Fruit fly (Drosophila melanogaster) whole organism, embryonic: ENCODE measurements around the gene Nnp-1.

ENCODE experiments used
- Asciz ChIP-seq: fragments of 200-800 bp; sonication (Bioruptor generic); optimal IDR thresholded peaks from 2 replicates; lab custom pipeline; 2017; ENCODE audit warnings: missing biosample characterization, mild to moderate bottlenecking, missing genetic modification characterization, missing genetic modification reagents
- CG11093 ChIP-seq: fragments of 200-800 bp; sonication (Bioruptor generic); IDR thresholded peaks from 3 replicates; pipeline ENCODE4 v1.3.6; 2022; ENCODE audit warnings: missing biosample characterization, missing genetic modification characterization
- CG12104 ChIP-seq: fragments of 200-800 bp; sonication (Bioruptor generic); optimal IDR thresholded peaks from 3 replicates; lab custom pipeline; 2016; ENCODE audit warnings: missing biosample characterization, missing genetic modification characterization
- CG12299 ChIP-seq: fragments of 200-800 bp; sonication (Bioruptor generic); optimal IDR thresholded peaks from 2 replicates; lab custom pipeline; 2018; ENCODE audit warnings: missing biosample characterization, mild to moderate bottlenecking, missing genetic modification characterization
- CG14014 ChIP-seq: fragments of 200-800 bp; sonication (Bioruptor generic); IDR thresholded peaks from 2 replicates; pipeline ENCODE4 v1.3.6; 2022; ENCODE audit warnings: missing biosample characterization, missing genetic modification characterization
- CG15269 ChIP-seq: fragments of 200-800 bp; sonication (Bioruptor generic); optimal IDR thresholded peaks from 2 replicates; lab custom pipeline; 2018; ENCODE audit warnings: missing biosample characterization, mild to moderate bottlenecking, missing genetic modification characterization, moderate library complexity
- CG17359 ChIP-seq: fragments of 200-800 bp; sonication (Bioruptor generic); optimal IDR thresholded peaks from 3 replicates; lab custom pipeline; 2018; ENCODE audit warnings: missing biosample characterization, mild to moderate bottlenecking, missing genetic modification characterization, moderate library complexity
- CG18476 ChIP-seq: fragments of 200-800 bp; sonication (Bioruptor generic); optimal IDR thresholded peaks from 2 replicates; lab custom pipeline; 2016; ENCODE audit warnings: missing biosample characterization, mild to moderate bottlenecking, missing genetic modification characterization
- CG2116 ChIP-seq: fragments of 200-800 bp; sonication (Bioruptor generic); optimal IDR thresholded peaks from 3 replicates; lab custom pipeline; 2018; ENCODE audit warnings: missing biosample characterization, mild to moderate bottlenecking, missing genetic modification characterization
- CG30020 ChIP-seq: fragments of 200-800 bp; optimal IDR thresholded peaks from 2 replicates; lab custom pipeline; 2019; ENCODE audit warnings: missing biosample characterization, mild to moderate bottlenecking, missing genetic modification characterization, moderate library complexity
- CG31224 ChIP-seq: fragments of 200-800 bp; sonication (Bioruptor generic); IDR thresholded peaks from 2 replicates; pipeline ENCODE4 v1.3.6; 2022; ENCODE audit warnings: missing biosample characterization, missing genetic modification characterization
- CG32532 ChIP-seq: fragments of 200-800 bp; sonication (Bioruptor generic); IDR thresholded peaks from 2 replicates; pipeline ENCODE4 v1.3.6; 2022; ENCODE audit warnings: missing biosample characterization, missing genetic modification characterization
- CG33557 ChIP-seq: fragments of 200-800 bp; sonication (Bioruptor generic); optimal IDR thresholded peaks from 2 replicates; lab custom pipeline; 2019; ENCODE audit warnings: missing biosample characterization, mild to moderate bottlenecking, missing genetic modification characterization, moderate library complexity
- CG43689 ChIP-seq: fragments of 200-800 bp; sonication (Bioruptor generic); IDR thresholded peaks from 2 replicates; pipeline ENCODE4 v1.3.6; 2022; ENCODE audit warnings: missing biosample characterization, missing genetic modification characterization
- CG6254 ChIP-seq: fragments of 200-800 bp; sonication (Bioruptor generic); optimal IDR thresholded peaks from 3 replicates; lab custom pipeline; 2017; ENCODE audit warnings: mild to moderate bottlenecking, missing biosample characterization, missing genetic modification reagents, missing genetic modification characterization
- CG6765 ChIP-seq: fragments of 200-800 bp; sonication (Bioruptor generic); optimal IDR thresholded peaks from 3 replicates; lab custom pipeline; 2017; ENCODE audit warnings: missing biosample characterization, mild to moderate bottlenecking, missing genetic modification characterization
- CG7987 ChIP-seq: fragments of 200-800 bp; sonication (Bioruptor generic); optimal IDR thresholded peaks from 2 replicates; lab custom pipeline; 2018; ENCODE audit warnings: missing biosample characterization, mild to moderate bottlenecking, missing genetic modification characterization, moderate library complexity
- CG8359 ChIP-seq: fragments of 200-800 bp; sonication (Bioruptor generic); optimal IDR thresholded peaks from 2 replicates; lab custom pipeline; 2017; ENCODE audit warnings: missing biosample characterization, mild to moderate bottlenecking, missing genetic modification characterization, borderline replicate concordance
- CG8765 ChIP-seq: fragments of 200-800 bp; sonication (Bioruptor generic); IDR thresholded peaks from 2 replicates; pipeline ENCODE4 v1.3.6; 2022; ENCODE audit warnings: missing biosample characterization, missing genetic modification characterization
- D ChIP-seq, 2 experiments: fragments of 200-800 bp in 1 of 2; fragments of >200 bp in 1 of 2; sonication (Bioruptor generic) in 1 of 2; optimal IDR thresholded peaks; 2 replicates in 1 of 2; 3 replicates in 1 of 2; lab custom pipeline; 2017; ENCODE audit warnings: mild to moderate bottlenecking in 1 of 2, missing biosample characterization in 1 of 2, missing genetic modification characterization in 1 of 2, missing genetic modification reagents in 1 of 2
- D19A ChIP-seq: fragments of 200-800 bp; optimal IDR thresholded peaks from 3 replicates; lab custom pipeline; 2019; ENCODE audit warnings: missing biosample characterization, mild to moderate bottlenecking, missing genetic modification characterization, moderate library complexity
- D19B ChIP-seq: fragments of 200-800 bp; sonication (Bioruptor generic); optimal IDR thresholded peaks from 2 replicates; lab custom pipeline; 2017; ENCODE audit warnings: missing biosample characterization, mild to moderate bottlenecking, missing genetic modification characterization
- Gug ChIP-seq: fragments of 200-800 bp; sonication (Bioruptor generic); IDR thresholded peaks from 4 replicates; pipeline ENCODE4 v1.3.6; 2022; ENCODE audit warnings: missing biosample characterization, missing genetic modification characterization
- Hsf ChIP-seq: fragments of 200-800 bp; sonication (Bioruptor generic); optimal IDR thresholded peaks from 3 replicates; lab custom pipeline; 2016; ENCODE audit warnings: missing biosample characterization, missing genetic modification characterization
- MBD-R2 ChIP-seq: fragments of 200-800 bp; sonication (Bioruptor generic); IDR thresholded peaks from 2 replicates; pipeline ENCODE4 v1.3.6; 2022; ENCODE audit warnings: missing biosample characterization, missing genetic modification characterization
- Ptx1 ChIP-seq: fragments of 200-800 bp; sonication (Bioruptor generic); IDR thresholded peaks from 2 replicates; pipeline ENCODE4 v1.3.6; 2022; ENCODE audit warnings: missing biosample characterization, missing genetic modification characterization
- Spps ChIP-seq: fragments of 200-800 bp; sonication (Bioruptor generic); optimal IDR thresholded peaks from 2 replicates; lab custom pipeline; 2018; ENCODE audit warnings: missing biosample characterization, mild to moderate bottlenecking, missing genetic modification characterization
- ac ChIP-seq: fragments of 200-800 bp; sonication (Bioruptor generic); optimal IDR thresholded peaks from 3 replicates; lab custom pipeline; 2017; ENCODE audit warnings: missing biosample characterization, mild to moderate bottlenecking, missing genetic modification characterization
- cad ChIP-seq: fragments of >200 bp; optimal IDR thresholded peaks from 2 replicates; lab custom pipeline; 2017; ENCODE audit warnings: missing biosample characterization, missing genetic modification characterization
- crp ChIP-seq, 2 experiments: fragments of 200-800 bp; sonication (Bioruptor generic); optimal IDR thresholded peaks; 2 replicates in 1 of 2; 3 replicates in 1 of 2; lab custom pipeline; 2017; ENCODE audit warnings: missing biosample characterization in 2 of 2, missing genetic modification characterization in 2 of 2, mild to moderate bottlenecking in 1 of 2, moderate library complexity in 1 of 2
- dpn ChIP-seq, 2 experiments: fragments of 200-800 bp; sonication (Bioruptor generic); optimal IDR thresholded peaks; 3 replicates each; lab custom pipeline; 2016; ENCODE audit warnings: missing biosample characterization in 2 of 2, missing genetic modification characterization in 2 of 2
- esg ChIP-seq: fragments of 200-800 bp; sonication (Bioruptor generic); conservative IDR thresholded peaks from 2 replicates; pipeline ENCODE4 v1.3.6; 2022; ENCODE audit warnings: missing biosample characterization, missing genetic modification characterization
- eyg ChIP-seq: fragments of 200-800 bp; sonication (Bioruptor generic); optimal IDR thresholded peaks from 3 replicates; lab custom pipeline; 2016; ENCODE audit warnings: missing biosample characterization, missing genetic modification characterization
- fd102C ChIP-seq: fragments of 200-800 bp; sonication (Bioruptor generic); optimal IDR thresholded peaks from 2 replicates; lab custom pipeline; 2018; ENCODE audit warnings: missing biosample characterization, mild to moderate bottlenecking, missing genetic modification characterization, moderate library complexity
- fd3F ChIP-seq: fragments of 200-800 bp; sonication (Bioruptor generic); optimal IDR thresholded peaks from 2 replicates; lab custom pipeline; 2018; ENCODE audit warnings: missing biosample characterization, mild to moderate bottlenecking, missing genetic modification characterization, moderate library complexity
- fd64A ChIP-seq: fragments of 200-800 bp; sonication (Bioruptor generic); optimal IDR thresholded peaks from 3 replicates; lab custom pipeline; 2018; ENCODE audit warnings: missing biosample characterization, mild to moderate bottlenecking, missing genetic modification characterization
- gem ChIP-seq: fragments of 200-800 bp; sonication (Bioruptor generic); optimal IDR thresholded peaks from 2 replicates; lab custom pipeline; 2019; ENCODE audit warnings: missing biosample characterization, mild to moderate bottlenecking, missing genetic modification characterization, moderate library complexity
- grau ChIP-seq: fragments of 200-800 bp; optimal IDR thresholded peaks from 3 replicates; lab custom pipeline; 2019; ENCODE audit warnings: missing biosample characterization, mild to moderate bottlenecking, missing genetic modification characterization, moderate library complexity
- odd ChIP-seq: fragments of 200-800 bp; sonication (Bioruptor generic); optimal IDR thresholded peaks from 2 replicates; lab custom pipeline; 2017; ENCODE audit warnings: missing biosample characterization, mild to moderate bottlenecking, missing genetic modification characterization
- pfk ChIP-seq: fragments of 200-800 bp; sonication (Bioruptor generic); optimal IDR thresholded peaks from 2 replicates; lab custom pipeline; 2018; ENCODE audit warnings: missing biosample characterization, mild to moderate bottlenecking, missing genetic modification characterization, moderate library complexity
- pho ChIP-seq: fragments of 200-800 bp; sonication (Bioruptor generic); optimal IDR thresholded peaks from 2 replicates; lab custom pipeline; 2016; ENCODE audit warnings: missing biosample characterization, missing genetic modification characterization
- pnt ChIP-seq: fragments of 200-800 bp; sonication (Bioruptor generic); optimal IDR thresholded peaks from 3 replicates; lab custom pipeline; 2016; ENCODE audit warnings: missing biosample characterization, missing genetic modification characterization
- pum ChIP-seq: fragments of 200-800 bp; sonication (Bioruptor generic); optimal IDR thresholded peaks from 2 replicates; lab custom pipeline; 2016; ENCODE audit warnings: missing biosample characterization, missing genetic modification characterization
- row ChIP-seq: fragments of 200-800 bp; sonication (Bioruptor generic); IDR thresholded peaks from 3 replicates; pipeline ENCODE4 v1.3.6; 2022; ENCODE audit warnings: missing biosample characterization, missing genetic modification characterization
- sob ChIP-seq: fragments of 200-800 bp; sonication (Bioruptor generic); IDR thresholded peaks from 2 replicates; pipeline ENCODE4 v1.3.6; 2022; ENCODE audit warnings: missing biosample characterization, missing genetic modification characterization
- tin ChIP-seq: fragments of 200-800 bp; sonication (Bioruptor generic); optimal IDR thresholded peaks from 3 replicates; lab custom pipeline; 2016; ENCODE audit warnings: missing biosample characterization, missing genetic modification characterization
- unc-4 ChIP-seq: fragments of 200-800 bp; sonication (Bioruptor generic); IDR thresholded peaks from 2 replicates; pipeline ENCODE4 v1.3.6; 2022; ENCODE audit warnings: missing biosample characterization, missing genetic modification characterization; ENCODE audit not compliant: partially characterized antibody
- wor ChIP-seq: fragments of 200-800 bp; sonication (Bioruptor generic); IDR thresholded peaks from 2 replicates; pipeline ENCODE4 v1.3.6; 2022; ENCODE audit warnings: missing biosample characterization, missing genetic modification characterization
- zf30C ChIP-seq: fragments of 200-800 bp; sonication (Bioruptor generic); optimal IDR thresholded peaks from 3 replicates; lab custom pipeline; 2018; ENCODE audit warnings: missing biosample characterization, mild to moderate bottlenecking, missing genetic modification characterization

The Nnp-1 gene

DNA sequence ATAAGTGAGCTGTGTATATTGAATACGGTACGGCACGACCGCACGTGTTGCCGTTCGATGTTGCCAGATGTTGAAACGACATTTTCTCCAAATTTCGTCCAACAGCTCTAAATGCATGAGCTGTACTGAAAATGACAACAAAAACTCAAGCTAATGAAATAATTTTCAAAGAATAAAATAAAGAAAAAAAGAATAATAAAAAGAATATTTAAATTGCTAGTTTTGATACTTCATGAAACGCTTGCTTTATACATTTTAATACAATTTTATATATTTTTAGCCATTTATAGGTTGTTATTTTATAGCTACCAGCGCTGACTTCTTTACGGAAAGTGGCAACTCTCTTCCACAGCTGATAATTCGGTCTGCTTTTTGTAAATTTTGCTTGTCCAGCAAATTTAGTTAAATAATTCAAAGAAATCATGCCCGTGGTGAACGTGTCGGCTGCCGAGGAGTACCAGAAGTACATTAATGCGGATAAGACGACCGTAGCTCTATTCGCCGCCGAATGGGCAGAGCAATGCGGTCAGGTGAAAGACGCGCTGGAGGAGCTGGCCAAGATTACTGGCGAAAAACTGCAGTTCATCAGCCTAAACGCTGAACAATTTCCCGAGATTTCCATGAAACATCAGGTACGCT lies at the start of gene Nnp-1, which contains the start of gene Grx3:
TSS of gene Nnp-1 (minus strand) at position 81 of the 639 bp plus-strand sequence.
TSS of gene Grx3 (plus strand) at position 339 of the 639 bp plus-strand sequence.
- TF ChIP-seq CG2116 (peak; percentile 54), D19A (tag; lab: Kevin White, UChicago) (no peak), esg (0 out of 2 replicates have a peak, but pooled peaks have one; percentile 29), dpn (GFP tag; optimal IDR thresholded peaks at IDR 0.05; lab: Kevin White, UChicago) (peak in 1 of 2 experiments; percentile 60), CG17359 (no peak), pfk (GFP tag; lab: Kevin White, UChicago) (no peak), Hsf (GFP tag; lab: Kevin White, UChicago) (peak; percentile 7), CG8359 (no peak), cad (GFP tag; lab: Kevin White, UChicago) (no peak), unc-4 (no peak), fd102C (no peak), CG11093 (GFP tag; lab: Robert Waterston, UW) (no peak), Ptx1 (peak; percentile 59), odd (no peak), MBD-R2 (GFP tag; lab: Robert Waterston, UW) (peak; percentile 57), gem (no peak), D19B (GFP tag; lab: Kevin White, UChicago) (no peak), CG32532 (peak; percentile 56; the same call in 1 of the 2 replicates), CG7987 (GFP tag; lab: Kevin White, UChicago) (no peak), ac (GFP tag; lab: Kevin White, UChicago) (no peak), fd3F (peak; percentile 51), CG30020 (tag; lab: Kevin White, UChicago) (peak; percentile 65), CG43689 (no peak), pum (GFP tag; lab: Kevin White, UChicago) (no peak), CG6254 (GFP tag; lab: Kevin White, UChicago) (peak; percentile 5), row (GFP tag; lab: Robert Waterston, UW) (peak; percentile 92), CG12299 (tag; lab: Kevin White, UChicago) (peak; percentile 46), grau (tag; lab: Kevin White, UChicago) (peak; percentile 75), Gug (GFP tag; lab: Robert Waterston, UW) (peak; percentile 36; the same call in 1 of the 4 replicates), pho (GFP tag; lab: Kevin White, UChicago) (peak; percentile 7), zf30C (no peak), CG12104 (GFP tag; lab: Kevin White, UChicago) (peak; percentile 60), fd64A (GFP tag; lab: Kevin White, UChicago) (no peak), Spps (tag; lab: Kevin White, UChicago) (no peak), wor (GFP tag; lab: Robert Waterston, UW) (no peak), Asciz (GFP tag; lab: Kevin White, UChicago) (no peak), CG14014 (GFP tag; lab: Robert Waterston, UW) (no peak), CG8765 (GFP tag; lab: Robert Waterston, UW) (no peak), CG31224 (GFP tag; lab: Robert Waterston, UW) (no peak), CG18476 (GFP tag; lab: Kevin White, UChicago) (no peak), CG33557 (no peak), CG6765 (GFP tag; lab: Kevin White, UChicago) (no peak), D (optimal IDR thresholded peaks at IDR 0.05; lab: Kevin White, UChicago) (no peak), D (GFP tag; optimal IDR thresholded peaks at IDR 0.05; lab: Kevin White, UChicago) (peak; percentile 6), pnt (GFP tag; lab: Kevin White, UChicago) (no peak), sob (GFP tag; lab: Robert Waterston, UW) (peak; percentile 44; the same call in 1 of the 2 replicates), CG15269 (tag; lab: Kevin White, UChicago) (no peak), tin (peak; percentile 54), eyg (GFP tag; lab: Kevin White, UChicago) (no peak), crp (GFP tag; optimal IDR thresholded peaks at IDR 0.05; lab: Kevin White, UChicago) (peak; percentile 64 to 91)
